Fruit fly (Drosophila melanogaster) whole organism, embryonic: ENCODE data around the gene CG14450.
A peak's percentile ranks its signal among the peaks of the same experiment; 100 is the strongest.

Source experiments
- Antp ChIP-seq: fragments of 200-800 bp; sonication (Bioruptor generic); optimal IDR thresholded peaks from 3 replicates; lab custom pipeline; 2016; ENCODE audit warnings: missing biosample characterization, missing genetic modification characterization
- Atf-2 ChIP-seq: fragments of 200-800 bp; sonication (Bioruptor generic); optimal IDR thresholded peaks from 2 replicates; lab custom pipeline; 2016; ENCODE audit warnings: missing biosample characterization, missing genetic modification characterization
- CG10431 ChIP-seq: fragments of 200-800 bp; sonication (Bioruptor generic); optimal IDR thresholded peaks from 3 replicates; lab custom pipeline; 2018; ENCODE audit warnings: missing biosample characterization, mild to moderate bottlenecking, missing genetic modification characterization
- CG11695 ChIP-seq: fragments of 200-800 bp; sonication (Bioruptor generic); IDR thresholded peaks from 3 replicates; pipeline ENCODE4 v1.3.6; 2022; ENCODE audit warnings: missing biosample characterization, missing genetic modification characterization
- CG12299 ChIP-seq: fragments of 200-800 bp; sonication (Bioruptor generic); optimal IDR thresholded peaks from 2 replicates; lab custom pipeline; 2018; ENCODE audit warnings: missing biosample characterization, mild to moderate bottlenecking, missing genetic modification characterization
- CG14965 ChIP-seq: fragments of 200-800 bp; sonication (Bioruptor generic); optimal IDR thresholded peaks from 2 replicates; lab custom pipeline; 2016; ENCODE audit warnings: missing biosample characterization, missing genetic modification characterization, borderline replicate concordance
- CG15601 ChIP-seq: fragments of 200-800 bp; sonication (Bioruptor generic); optimal IDR thresholded peaks from 3 replicates; lab custom pipeline; 2019; ENCODE audit warnings: missing biosample characterization, mild to moderate bottlenecking, missing genetic modification characterization, moderate library complexity
- CG15696 ChIP-seq: fragments of 200-800 bp; sonication (Bioruptor generic); optimal IDR thresholded peaks from 2 replicates; lab custom pipeline; 2019; ENCODE audit warnings: missing biosample characterization, mild to moderate bottlenecking, missing genetic modification characterization, moderate library complexity
- CG17385 ChIP-seq: fragments of 200-800 bp; sonication (Bioruptor generic); optimal IDR thresholded peaks from 3 replicates; lab custom pipeline; 2018; ENCODE audit warnings: missing biosample characterization, mild to moderate bottlenecking, missing genetic modification characterization
- CG17612 ChIP-seq: fragments of 200-800 bp; sonication (Bioruptor generic); IDR thresholded peaks from 2 replicates; pipeline ENCODE4 v1.3.6; 2022; ENCODE audit warnings: missing biosample characterization, missing genetic modification characterization
- CG17912 ChIP-seq: fragments of 200-800 bp; sonication (Bioruptor generic); optimal IDR thresholded peaks from 2 replicates; lab custom pipeline; 2018; ENCODE audit warnings: missing biosample characterization, mild to moderate bottlenecking, missing genetic modification characterization
- CG2116 ChIP-seq: fragments of 200-800 bp; sonication (Bioruptor generic); optimal IDR thresholded peaks from 3 replicates; lab custom pipeline; 2018; ENCODE audit warnings: missing biosample characterization, mild to moderate bottlenecking, missing genetic modification characterization
- CG32767 ChIP-seq: fragments of 200-800 bp; sonication (Bioruptor generic); IDR thresholded peaks from 2 replicates; pipeline ENCODE4 v1.3.6; 2022; ENCODE audit warnings: missing biosample characterization, missing genetic modification characterization
- CG32772 ChIP-seq: fragments of 200-800 bp; sonication (Bioruptor generic); IDR thresholded peaks from 2 replicates; pipeline ENCODE4 v1.3.6; 2022; ENCODE audit warnings: missing biosample characterization, missing genetic modification characterization
- CG7357 ChIP-seq: fragments of 200-800 bp; sonication (Bioruptor generic); IDR thresholded peaks from 3 replicates; pipeline ENCODE4 v1.3.6; 2022; ENCODE audit warnings: missing biosample characterization, missing genetic modification characterization
- CG9215 ChIP-seq: fragments of 200-800 bp; sonication (Bioruptor generic); IDR thresholded peaks from 2 replicates; pipeline ENCODE4 v1.3.6; 2022; ENCODE audit warnings: missing biosample characterization, missing genetic modification characterization
- CG9437 ChIP-seq: fragments of 200-800 bp; sonication (Bioruptor generic); optimal IDR thresholded peaks from 2 replicates; lab custom pipeline; 2018; ENCODE audit warnings: missing biosample characterization, mild to moderate bottlenecking, missing genetic modification characterization
- CrebB ChIP-seq: fragments of 200-800 bp; sonication (Bioruptor generic); optimal IDR thresholded peaks from 3 replicates; lab custom pipeline; 2018; ENCODE audit warnings: missing biosample characterization, mild to moderate bottlenecking, missing genetic modification characterization
- Elba2 ChIP-seq: fragments of 200-800 bp; sonication (Bioruptor generic); optimal IDR thresholded peaks from 3 replicates; lab custom pipeline; 2016; ENCODE audit warnings: missing biosample characterization, missing genetic modification characterization
- Ets97D ChIP-seq: fragments of 200-800 bp; sonication (Bioruptor generic); optimal IDR thresholded peaks from 3 replicates; lab custom pipeline; 2016; ENCODE audit warnings: missing biosample characterization, missing genetic modification characterization
- Fer2 ChIP-seq: fragments of 200-800 bp; sonication (Bioruptor generic); optimal IDR thresholded peaks from 2 replicates; lab custom pipeline; 2018; ENCODE audit warnings: missing biosample characterization, mild to moderate bottlenecking, missing genetic modification characterization, moderate library complexity
- Fer3 ChIP-seq: fragments of 200-800 bp; sonication (Bioruptor generic); optimal IDR thresholded peaks from 2 replicates; lab custom pipeline; 2018; ENCODE audit warnings: missing biosample characterization, mild to moderate bottlenecking, missing genetic modification characterization, moderate library complexity
- Hr51 ChIP-seq, 2 experiments: fragments of 200-800 bp; sonication (Bioruptor generic); optimal IDR thresholded peaks; 2 replicates in 1 of 2; 3 replicates in 1 of 2; lab custom pipeline; 2016 to 2018; ENCODE audit warnings: missing biosample characterization in 2 of 2, missing genetic modification characterization in 2 of 2, mild to moderate bottlenecking in 1 of 2, moderate library complexity in 1 of 2
- Lim3 ChIP-seq: fragments of 200-800 bp; sonication (Bioruptor generic); IDR thresholded peaks from 2 replicates; pipeline ENCODE4 v1.3.6; 2022; ENCODE audit warnings: missing biosample characterization, missing genetic modification characterization
- MTF-1 ChIP-seq: fragments of 200-800 bp; sonication (Bioruptor generic); optimal IDR thresholded peaks from 2 replicates; lab custom pipeline; 2018; ENCODE audit warnings: missing biosample characterization, mild to moderate bottlenecking, missing genetic modification characterization, borderline replicate concordance
- Mad ChIP-seq: fragments of 200-800 bp; sonication (Bioruptor generic); optimal IDR thresholded peaks from 2 replicates; lab custom pipeline; 2016; ENCODE audit warnings: missing biosample characterization, missing genetic modification characterization
- Nf-YB ChIP-seq: fragments of 200-800 bp; sonication (Bioruptor generic); optimal IDR thresholded peaks from 3 replicates; lab custom pipeline; 2019; ENCODE audit warnings: missing biosample characterization, mild to moderate bottlenecking, missing genetic modification characterization, moderate library complexity
- PHDP ChIP-seq: fragments of 200-800 bp; sonication (Bioruptor generic); optimal IDR thresholded peaks from 3 replicates; lab custom pipeline; 2018; ENCODE audit warnings: missing biosample characterization, mild to moderate bottlenecking, missing genetic modification characterization, moderate library complexity
- Pdp1 ChIP-seq, 2 experiments: fragments of 200-800 bp; sonication (Bioruptor generic); optimal IDR thresholded peaks; 3 replicates each; lab custom pipeline; 2016; ENCODE audit warnings: missing biosample characterization in 2 of 2, missing genetic modification characterization in 2 of 2, mild to moderate bottlenecking in 1 of 2, moderate library complexity in 1 of 2
- Side ChIP-seq: fragments of 200-800 bp; sonication (Bioruptor generic); optimal IDR thresholded peaks from 2 replicates; lab custom pipeline; 2016; ENCODE audit warnings: missing biosample characterization, missing genetic modification characterization
- Taf1 ChIP-seq: fragments of 200-800 bp; sonication (Bioruptor generic); IDR thresholded peaks from 2 replicates; pipeline ENCODE4 v1.3.6; 2022; ENCODE audit warnings: missing biosample characterization, missing genetic modification characterization
- Trl ChIP-seq, 3 experiments: fragments of >200 bp in 2 of 3; fragments of 200-800 bp in 1 of 3; sonication (Bioruptor generic) in 1 of 3; optimal IDR thresholded peaks; 2 replicates in 1 of 3; 3 replicates in 2 of 3; lab custom pipeline; 2016 to 2017; ENCODE audit warnings: missing biosample characterization in 1 of 3, missing genetic modification characterization in 1 of 3
- ac ChIP-seq: fragments of 200-800 bp; sonication (Bioruptor generic); optimal IDR thresholded peaks from 3 replicates; lab custom pipeline; 2017; ENCODE audit warnings: missing biosample characterization, mild to moderate bottlenecking, missing genetic modification characterization
- aop ChIP-seq: fragments of 200-800 bp; sonication (Bioruptor generic); IDR thresholded peaks from 2 replicates; pipeline ENCODE4 v1.3.6; 2022; ENCODE audit warnings: missing biosample characterization, missing genetic modification characterization
- br ChIP-seq: fragments of >200 bp; optimal IDR thresholded peaks from 2 replicates; lab custom pipeline; 2017
- btn ChIP-seq: fragments of 200-800 bp; sonication (Bioruptor generic); optimal IDR thresholded peaks from 2 replicates; lab custom pipeline; 2016; ENCODE audit warnings: missing biosample characterization, missing genetic modification characterization
- corto ChIP-seq: fragments of 200-800 bp; sonication (Bioruptor generic); optimal IDR thresholded peaks from 2 replicates; lab custom pipeline; 2016; ENCODE audit warnings: missing biosample characterization, mild to moderate bottlenecking, missing genetic modification characterization, moderate library complexity
- disco-r ChIP-seq: fragments of 200-800 bp; sonication (Bioruptor generic); optimal IDR thresholded peaks from 2 replicates; lab custom pipeline; 2016; ENCODE audit warnings: missing biosample characterization, missing genetic modification characterization
- gcm2 ChIP-seq: fragments of 200-800 bp; sonication (Bioruptor generic); optimal IDR thresholded peaks from 2 replicates; lab custom pipeline; 2016; ENCODE audit warnings: missing biosample characterization, missing genetic modification characterization
- gsb ChIP-seq: fragments of 200-800 bp; sonication (Bioruptor generic); IDR thresholded peaks from 2 replicates; pipeline ENCODE4 v1.3.6; 2022; ENCODE audit warnings: missing biosample characterization, missing genetic modification characterization
- hth ChIP-seq: fragments of >200 bp; optimal IDR thresholded peaks from 2 replicates; lab custom pipeline; 2017; ENCODE audit warnings: inconsistent platforms
- lbe ChIP-seq: fragments of 200-800 bp; sonication (Bioruptor generic); optimal IDR thresholded peaks from 2 replicates; lab custom pipeline; 2016; ENCODE audit warnings: missing biosample characterization, mild to moderate bottlenecking, missing genetic modification characterization
- otp ChIP-seq: fragments of 200-800 bp; sonication (Bioruptor generic); IDR thresholded peaks from 3 replicates; pipeline ENCODE4, ENCODE4 v1.3.6; 2022; ENCODE audit warnings: missing biosample characterization, missing genetic modification characterization
- pb ChIP-seq: fragments of 200-800 bp; sonication (Bioruptor generic); optimal IDR thresholded peaks from 3 replicates; lab custom pipeline; 2016; ENCODE audit warnings: missing biosample characterization, missing genetic modification characterization
- pfk ChIP-seq: fragments of 200-800 bp; sonication (Bioruptor generic); optimal IDR thresholded peaks from 2 replicates; lab custom pipeline; 2018; ENCODE audit warnings: missing biosample characterization, mild to moderate bottlenecking, missing genetic modification characterization, moderate library complexity
- pum ChIP-seq: fragments of 200-800 bp; sonication (Bioruptor generic); optimal IDR thresholded peaks from 2 replicates; lab custom pipeline; 2016; ENCODE audit warnings: missing biosample characterization, missing genetic modification characterization
- ro ChIP-seq: fragments of 200-800 bp; sonication (Bioruptor generic); IDR thresholded peaks from 2 replicates; pipeline ENCODE4 v1.3.6; 2022; ENCODE audit warnings: missing biosample characterization, missing genetic modification characterization
- salm ChIP-seq: fragments of 200-800 bp; sonication (Bioruptor generic); optimal IDR thresholded peaks from 2 replicates; lab custom pipeline; 2018; ENCODE audit warnings: missing biosample characterization, mild to moderate bottlenecking, missing genetic modification characterization
- wor ChIP-seq: fragments of 200-800 bp; sonication (Bioruptor generic); IDR thresholded peaks from 2 replicates; pipeline ENCODE4 v1.3.6; 2022; ENCODE audit warnings: missing biosample characterization, missing genetic modification characterization

Gene CG14450

dm6 chr3L:22741389-22742120 is 14.0 kb upstream of the CG14450 start, which contains the start of gene CG7369 (continued):
- TF ChIP-seq CG9215 (GFP tag; lab: Robert Waterston, UW) (peak; percentile 89), Side (peak; percentile 81), btn (no peak), ro (GFP tag; lab: Robert Waterston, UW) (peak; percentile 45; the same call in 1 of the 2 replicates), Atf-2 (GFP tag; lab: Kevin White, UChicago) (peak; percentile 37), Taf1 (GFP tag; lab: Robert Waterston, UW) (no peak), CG17385 (peak; percentile 68), br (lab: Kevin White, UChicago) (no peak), Mad (GFP tag; lab: Kevin White, UChicago) (peak; percentile 80), CG15601 (peak; percentile 71), CG2116 (GFP tag; lab: Kevin White, UChicago) (peak; percentile 93), Lim3 (GFP tag; lab: Robert Waterston, UW) (no peak), Antp (peak; percentile 85), CG9437 (GFP tag; lab: Kevin White, UChicago) (peak; percentile 82), otp (GFP tag; lab: Robert Waterston, UW) (peak; percentile 68; the same call in 1 of the 3 replicates), Hr51 (GFP tag; optimal IDR thresholded peaks at IDR 0.05; lab: Kevin White, UChicago) (peak; percentile 72 to 74), salm (tag; lab: Kevin White, UChicago) (peak; percentile 33), CG11695 (GFP tag; lab: Robert Waterston, UW) (peak; percentile 75), MTF-1 (GFP tag; lab: Kevin White, UChicago) (peak; percentile 37), PHDP (tag; lab: Kevin White, UChicago) (peak; percentile 66), pb (peak; percentile 54), Pdp1 (GFP tag; optimal IDR thresholded peaks at IDR 0.05; lab: Kevin White, UChicago) (peak; percentile 68 to 81), Fer2 (tag; lab: Kevin White, UChicago) (peak; percentile 70), pfk (GFP tag; lab: Kevin White, UChicago) (no peak), Elba2 (GFP tag; lab: Kevin White, UChicago) (peak; percentile 70), CG14965 (peak; percentile 20), Trl (optimal IDR thresholded peaks at IDR 0.05; lab: Kevin White, UChicago) (no peak), Trl (GFP tag; optimal IDR thresholded peaks at IDR 0.05; lab: Kevin White, UChicago) (peak; percentile 76), wor (GFP tag; lab: Robert Waterston, UW) (peak; percentile 63), Ets97D (GFP tag; lab: Kevin White, UChicago) (peak; percentile 92), CG32767 (peak; percentile 59), corto (GFP tag; lab: Kevin White, UChicago) (peak; percentile 92), CG15696 (tag; lab: Kevin White, UChicago) (peak; percentile 63), CG17612 (peak; percentile 63), disco-r (GFP tag; lab: Kevin White, UChicago) (no peak), hth (no peak), gcm2 (GFP tag; lab: Kevin White, UChicago) (peak; percentile 70), CG32772 (peak; percentile 79), ac (no peak), CG12299 (peak; percentile 54), gsb (peak; percentile 64), pum (GFP tag; lab: Kevin White, UChicago) (peak; percentile 67), CG17912 (GFP tag; lab: Kevin White, UChicago) (no peak), CG7357 (GFP tag; lab: Robert Waterston, UW) (peak; percentile 72; the same call in 2 of the 3 replicates), aop (GFP tag; lab: Robert Waterston, UW) (no peak), Nf-YB (GFP tag; lab: Kevin White, UChicago) (peak; percentile 32), CrebB (tag; lab: Kevin White, UChicago) (peak; percentile 1), Fer3 (peak; percentile 77), CG10431 (peak; percentile 73), lbe (GFP tag; lab: Kevin White, UChicago) (peak; percentile 92)
